Worm (Caenorhabditis elegans) whole organism, L3 larva: Measurements from ENCODE around the gene Y22D7AL.4.

Experiments used
- ama-1 ChIP-seq: fragments of 150-350 bp; optimal IDR thresholded peaks from 2 replicates; lab custom pipeline; 2018
- mdl-1 ChIP-seq: fragments of 150-350 bp; optimal IDR thresholded peaks from 2 replicates; lab custom pipeline; 2014; ENCODE audit warnings: missing biosample characterization, missing genetic modification characterization
- nhr-11 ChIP-seq: fragments of 150-350 bp; optimal IDR thresholded peaks from 2 replicates; lab custom pipeline; 2014; ENCODE audit warnings: missing biosample characterization, missing genetic modification characterization
- snpc-4 ChIP-seq: fragments of 150-350 bp; optimal IDR thresholded peaks from 2 replicates; lab custom pipeline; 2014; ENCODE audit warnings: missing biosample characterization, missing genetic modification characterization
- zag-1 ChIP-seq: fragments of 150-350 bp; optimal IDR thresholded peaks from 2 replicates; lab custom pipeline; 2014; ENCODE audit warnings: missing biosample characterization, missing genetic modification characterization

DNA sequence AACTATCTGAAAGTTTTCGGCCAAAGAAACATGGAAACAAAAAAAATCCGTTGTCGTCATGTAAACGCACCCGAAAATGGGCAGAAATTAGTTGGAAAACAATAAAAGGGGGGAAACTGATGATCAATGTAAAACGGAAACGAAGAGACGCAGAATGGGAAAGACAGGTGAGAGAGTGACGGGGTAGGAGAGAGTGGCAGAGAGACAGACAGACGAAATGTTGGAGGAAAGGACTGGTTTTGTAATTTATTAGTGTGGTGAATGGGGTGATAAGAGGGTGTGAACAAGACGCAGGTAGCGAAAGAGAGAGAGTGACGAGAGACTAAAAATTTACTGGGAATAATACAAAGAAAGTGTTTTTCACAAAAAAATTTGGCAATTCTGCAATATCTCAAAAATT is 54.6 kb downstream of the Y22D7AL.4 start:
- TF ChIP-seq zag-1 (tag; lab: Kevin White, UChicago): no peak
- no peak for TF ChIP-seq snpc-4
- TF ChIP-seq nhr-11: no peak
- TF ChIP-seq ama-1: no peak
- no peak for TF ChIP-seq mdl-1 (tag; lab: Kevin White, UChicago)
